Fruit fly (Drosophila melanogaster): ENCODE results near the gene Smg6.

Smg6 gene

dm6 chr3R:25074558-25074964 lies 41.3 kb upstream of the Smg6 start, which contains the start of the genes shams and CG11920 (continued):
- TF ChIP-seq CG31441 (GFP tag; IDR thresholded peaks at IDR 0.05) (no peak), CG17359 (tag; optimal IDR thresholded peaks at IDR 0.05) (no peak), HLH4C (GFP tag; IDR thresholded peaks at IDR 0.05; ENCODE audit: partially characterized antibody) (peak; percentile 67), YL-1 (GFP tag; optimal IDR thresholded peaks at IDR 0.05) (peak; percentile 82), crp (GFP tag; optimal IDR thresholded peaks at IDR 0.05) (peak in 1 of 2 experiments; percentile 73), CG10321 (GFP tag; IDR thresholded peaks at IDR 0.05) (no peak), CG3838 (GFP tag; optimal IDR thresholded peaks at IDR 0.05) (peak; percentile 36), ttk (GFP tag; IDR thresholded peaks at IDR 0.05) (no peak), CG7357 (GFP tag; IDR thresholded peaks at IDR 0.05) (no peak), CG15011 (GFP tag; optimal IDR thresholded peaks at IDR 0.05) (no peak), Nf-YB (GFP tag; optimal IDR thresholded peaks at IDR 0.05) (peak; percentile 24), CG13775 (GFP tag; optimal IDR thresholded peaks at IDR 0.05) (peak; percentile 18), Dfd (GFP tag; optimal IDR thresholded peaks at IDR 0.05) (no peak), CG30020 (tag; optimal IDR thresholded peaks at IDR 0.05) (peak; percentile 97), rib (GFP tag; IDR thresholded peaks at IDR 0.05) (no peak), Fer2 (tag; optimal IDR thresholded peaks at IDR 0.05) (no peak), CG12769 (tag; optimal IDR thresholded peaks at IDR 0.05) (no peak), CG3847 (GFP tag; IDR thresholded peaks at IDR 0.05) (no peak), bbx (GFP tag; IDR thresholded peaks at IDR 0.05; ENCODE audit: partially characterized antibody) (peak; percentile 33; the same call in 1 of the 2 replicates), HLH54F (GFP tag; optimal IDR thresholded peaks at IDR 0.05) (no peak), wek (GFP tag; optimal IDR thresholded peaks at IDR 0.05) (peak; percentile 77), her (GFP tag; optimal IDR thresholded peaks at IDR 0.05) (no peak), Hr51 (GFP tag; optimal IDR thresholded peaks at IDR 0.05) (no peak), Sry-β (GFP tag; optimal IDR thresholded peaks at IDR 0.05) (no peak), Nf-YA (GFP tag; IDR thresholded peaks at IDR 0.05) (no peak), lola (GFP tag; optimal IDR thresholded peaks at IDR 0.05) (peak in 1 of 3 experiments; percentile 25), inv (GFP tag; IDR thresholded peaks at IDR 0.05; ENCODE audit: partially characterized antibody) (peak; percentile 34; the same call in 1 of the 2 replicates), psq (GFP tag; optimal IDR thresholded peaks at IDR 0.05) (no peak), danr (GFP tag; IDR thresholded peaks at IDR 0.05) (no peak), CG10654 (GFP tag; optimal IDR thresholded peaks at IDR 0.05) (peak; percentile 2), da (GFP tag; optimal IDR thresholded peaks at IDR 0.05) (no peak), lab (GFP tag; optimal IDR thresholded peaks at IDR 0.05) (no peak), ato (GFP tag; IDR thresholded peaks at IDR 0.05; ENCODE audit: partially characterized antibody) (peak; percentile 57; the same call in 1 of the 2 replicates), Dad (GFP tag; optimal IDR thresholded peaks at IDR 0.05) (no peak), CG2116 (GFP tag; optimal IDR thresholded peaks at IDR 0.05) (peak; percentile 80), Deaf1 (tag; optimal IDR thresholded peaks at IDR 0.05) (no peak), grau (tag; optimal IDR thresholded peaks at IDR 0.05) (peak; percentile 32), CG13123 (GFP tag; optimal IDR thresholded peaks at IDR 0.05) (no peak), CG13287 (GFP tag; IDR thresholded peaks at IDR 0.05; ENCODE audit: partially characterized antibody) (peak; percentile 74), unpg (GFP tag; optimal IDR thresholded peaks at IDR 0.05) (peak; percentile 29), dpn (GFP tag; optimal IDR thresholded peaks at IDR 0.05) (peak in 1 of 2 experiments; percentile 6), croc (GFP tag; conservative IDR thresholded peaks at IDR 0.05) (no peak), Six4 (GFP tag; optimal IDR thresholded peaks at IDR 0.05) (no peak), nmo (GFP tag; optimal IDR thresholded peaks at IDR 0.05) (peak; percentile 51), CG34376 (GFP tag; optimal IDR thresholded peaks at IDR 0.05) (no peak), nom (GFP tag; optimal IDR thresholded peaks at IDR 0.05) (no peak), tna (GFP tag; IDR thresholded peaks at IDR 0.05; ENCODE audit: partially characterized antibody) (0 out of 2 replicates have a peak, but pooled peaks have one; percentile 37), nerfin-1 (tag; optimal IDR thresholded peaks at IDR 0.05) (peak; percentile 48), stwl (tag; optimal IDR thresholded peaks at IDR 0.05) (peak; percentile 52)

Data from whole organism, embryonic.